Worm (Caenorhabditis elegans) whole organism, midembryonic: Measurements from ENCODE around the gene nhr-184.

Source experiments
- T22C8.4 ChIP-seq: fragments of 200-800 bp; sonication (Bioruptor generic); IDR thresholded peaks from 2 replicates; pipeline ENCODE4 v1.3.6; 2022; ENCODE audit warnings: missing genetic modification characterization, missing compliant biosample characterization
- cog-1 ChIP-seq: sonication (generic microtip); optimal IDR thresholded peaks from 2 replicates; lab custom pipeline; 2016; ENCODE audit warnings: missing genetic modification characterization, missing compliant biosample characterization
- flt-1 ChIP-seq: fragments of 200-800 bp; sonication (Bioruptor generic); IDR thresholded peaks from 2 replicates; pipeline ENCODE4 v1.3.6; 2022; ENCODE audit warnings: missing genetic modification characterization, missing compliant biosample characterization
- klf-2 ChIP-seq: fragments of 200-800 bp; sonication (Bioruptor generic); conservative IDR thresholded peaks from 2 replicates; pipeline ENCODE4 v1.3.6; 2022; ENCODE audit warnings: missing genetic modification reagents, missing genetic modification characterization, missing compliant biosample characterization
- ref-1 ChIP-seq: fragments of 200-800 bp; sonication (Bioruptor generic); conservative IDR thresholded peaks from 2 replicates; pipeline ENCODE4 v1.3.6; 2022; ENCODE audit warnings: missing genetic modification reagents, missing genetic modification characterization, missing compliant biosample characterization
- tab-1 ChIP-seq: fragments of 200-800 bp; sonication (Bioruptor generic); IDR thresholded peaks from 2 replicates; pipeline ENCODE4 v1.3.6; 2022; ENCODE audit warnings: missing genetic modification characterization, missing compliant biosample characterization
- ztf-23 ChIP-seq: fragments of 200-800 bp; sonication (Bioruptor generic); IDR thresholded peaks from 2 replicates; pipeline ENCODE4 v1.3.6; 2022; ENCODE audit warnings: missing genetic modification reagents, missing genetic modification characterization, missing compliant biosample characterization
- ztf-29 ChIP-seq: fragments of 200-800 bp; sonication (Bioruptor generic); IDR thresholded peaks from 2 replicates; pipeline ENCODE4 v1.3.6; 2022; ENCODE audit warnings: missing genetic modification reagents, missing genetic modification characterization, missing compliant biosample characterization

DNA sequence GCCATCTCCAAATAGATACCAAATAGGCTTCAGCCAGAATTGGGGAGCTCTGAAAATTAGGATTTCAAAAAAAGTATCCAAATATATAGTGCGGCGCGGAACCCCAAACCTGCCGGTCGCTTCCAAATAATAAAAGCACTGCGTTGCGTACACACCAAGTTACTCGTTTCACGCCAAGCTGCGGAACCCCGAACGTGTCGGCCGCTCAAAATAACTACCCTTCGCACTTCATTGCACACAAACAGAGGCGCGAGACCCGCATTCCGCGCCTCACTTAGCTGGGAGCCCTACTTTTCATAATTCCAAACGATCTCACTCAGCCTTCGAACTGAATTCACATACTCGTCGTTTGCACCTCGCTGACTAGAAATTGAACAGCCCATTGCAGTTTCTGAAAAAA, 14.7 kb downstream of the nhr-184 start:
- TF ChIP-seq klf-2 (GFP tag; lab: Robert Waterston, UW) (no peak), ztf-29 (GFP tag; lab: Robert Waterston, UW) (no peak), ref-1 (GFP tag; lab: Robert Waterston, UW) (no peak), flt-1 (GFP tag; lab: Robert Waterston, UW) (no peak), tab-1 (GFP tag; lab: Robert Waterston, UW) (no peak), cog-1 (no peak), ztf-23 (GFP tag; lab: Robert Waterston, UW) (no peak), T22C8.4 (GFP tag; lab: Robert Waterston, UW) (no peak)
